Fruit fly (Drosophila melanogaster) whole organism, embryonic: ENCODE results near the gene Ptp4E.

Experiments used
- CG10565 ChIP-seq: fragments of 200-800 bp; sonication (Bioruptor generic); optimal IDR thresholded peaks from 3 replicates; lab custom pipeline; 2016; ENCODE audit warnings: missing biosample characterization, mild to moderate bottlenecking, missing genetic modification characterization
- CG10654 ChIP-seq: fragments of 200-800 bp; sonication (Bioruptor generic); optimal IDR thresholded peaks from 2 replicates; lab custom pipeline; 2016; ENCODE audit warnings: missing biosample characterization, missing genetic modification characterization
- CG11247 ChIP-seq: fragments of 200-800 bp; sonication (Bioruptor generic); IDR thresholded peaks from 2 replicates; pipeline ENCODE4 v1.3.6; 2022; ENCODE audit warnings: missing biosample characterization, missing genetic modification characterization
- CG1233 ChIP-seq: fragments of 200-800 bp; sonication (Bioruptor generic); optimal IDR thresholded peaks from 4 replicates; lab custom pipeline; 2018; ENCODE audit warnings: missing biosample characterization, mild to moderate bottlenecking, missing genetic modification characterization
- CG12744 ChIP-seq: fragments of 200-800 bp; sonication (Bioruptor generic); optimal IDR thresholded peaks from 2 replicates; lab custom pipeline; 2016; ENCODE audit warnings: missing biosample characterization, missing genetic modification characterization
- CG13424 ChIP-seq: fragments of 200-800 bp; sonication (Bioruptor generic); optimal IDR thresholded peaks from 2 replicates; lab custom pipeline; 2019; ENCODE audit warnings: missing biosample characterization, mild to moderate bottlenecking, missing genetic modification characterization, moderate library complexity
- CG17328 ChIP-seq: fragments of 200-800 bp; sonication (Bioruptor generic); IDR thresholded peaks from 2 replicates; pipeline ENCODE4 v1.3.6; 2022; ENCODE audit warnings: missing biosample characterization, missing genetic modification characterization
- CG18011 ChIP-seq: fragments of 200-800 bp; sonication (Bioruptor generic); optimal IDR thresholded peaks from 2 replicates; lab custom pipeline; 2017; ENCODE audit warnings: missing biosample characterization, missing genetic modification characterization, mild to moderate bottlenecking, moderate library complexity, missing genotype
- CG18262 ChIP-seq: fragments of 200-800 bp; optimal IDR thresholded peaks from 3 replicates; lab custom pipeline; 2019; ENCODE audit warnings: missing biosample characterization, mild to moderate bottlenecking, missing genetic modification characterization, moderate library complexity
- CG32772 ChIP-seq: fragments of 200-800 bp; sonication (Bioruptor generic); IDR thresholded peaks from 2 replicates; pipeline ENCODE4 v1.3.6; 2022; ENCODE audit warnings: missing biosample characterization, missing genetic modification characterization
- CG3281 ChIP-seq: fragments of 200-800 bp; sonication (Bioruptor generic); optimal IDR thresholded peaks from 3 replicates; lab custom pipeline; 2017; ENCODE audit warnings: missing biosample characterization, mild to moderate bottlenecking, missing genetic modification characterization
- CG6765 ChIP-seq: fragments of 200-800 bp; sonication (Bioruptor generic); optimal IDR thresholded peaks from 3 replicates; lab custom pipeline; 2017; ENCODE audit warnings: missing biosample characterization, mild to moderate bottlenecking, missing genetic modification characterization
- CG6791 ChIP-seq: fragments of 200-800 bp; sonication (Bioruptor generic); IDR thresholded peaks from 3 replicates; pipeline ENCODE4 v1.3.6; 2022; ENCODE audit warnings: missing biosample characterization, missing genetic modification characterization; ENCODE audit not compliant: partially characterized antibody
- CG7928 ChIP-seq: fragments of 200-800 bp; sonication (Bioruptor generic); optimal IDR thresholded peaks from 2 replicates; lab custom pipeline; 2017; ENCODE audit warnings: missing biosample characterization, mild to moderate bottlenecking, missing genetic modification characterization
- CG9215 ChIP-seq: fragments of 200-800 bp; sonication (Bioruptor generic); IDR thresholded peaks from 2 replicates; pipeline ENCODE4 v1.3.6; 2022; ENCODE audit warnings: missing biosample characterization, missing genetic modification characterization
- CG9609 ChIP-seq: fragments of 200-800 bp; sonication (Bioruptor generic); optimal IDR thresholded peaks from 3 replicates; lab custom pipeline; 2016; ENCODE audit warnings: missing biosample characterization, missing genetic modification characterization
- CG9817 ChIP-seq: fragments of 200-800 bp; sonication (Bioruptor generic); optimal IDR thresholded peaks from 2 replicates; lab custom pipeline; 2018; ENCODE audit warnings: missing biosample characterization, mild to moderate bottlenecking, missing genetic modification characterization, moderate library complexity
- D ChIP-seq, 2 experiments: fragments of 200-800 bp in 1 of 2; fragments of >200 bp in 1 of 2; sonication (Bioruptor generic) in 1 of 2; optimal IDR thresholded peaks; 2 replicates in 1 of 2; 3 replicates in 1 of 2; lab custom pipeline; 2017; ENCODE audit warnings: mild to moderate bottlenecking in 1 of 2, missing biosample characterization in 1 of 2, missing genetic modification characterization in 1 of 2, missing genetic modification reagents in 1 of 2
- Dref ChIP-seq: fragments of 200-800 bp; sonication (Bioruptor generic); IDR thresholded peaks from 2 replicates; pipeline ENCODE4 v1.3.6; 2022; ENCODE audit warnings: missing biosample characterization, missing genetic modification characterization
- HLHmδ ChIP-seq: fragments of 200-800 bp; sonication (Bioruptor generic); optimal IDR thresholded peaks from 2 replicates; lab custom pipeline; 2018; ENCODE audit warnings: missing biosample characterization, mild to moderate bottlenecking, missing genetic modification characterization, moderate library complexity
- Hey ChIP-seq: fragments of 200-800 bp; sonication (Bioruptor generic); optimal IDR thresholded peaks from 3 replicates; lab custom pipeline; 2018; ENCODE audit warnings: missing biosample characterization, mild to moderate bottlenecking, missing genetic modification characterization
- Hr51 ChIP-seq, 2 experiments: fragments of 200-800 bp; sonication (Bioruptor generic); optimal IDR thresholded peaks; 2 replicates in 1 of 2; 3 replicates in 1 of 2; lab custom pipeline; 2016 to 2018; ENCODE audit warnings: missing biosample characterization in 2 of 2, missing genetic modification characterization in 2 of 2, mild to moderate bottlenecking in 1 of 2, moderate library complexity in 1 of 2
- Myb ChIP-seq: fragments of 200-800 bp; sonication (Bioruptor generic); optimal IDR thresholded peaks from 2 replicates; lab custom pipeline; 2016; ENCODE audit warnings: missing biosample characterization, missing genetic modification characterization
- Optix ChIP-seq: fragments of 200-800 bp; sonication (Bioruptor generic); IDR thresholded peaks from 3 replicates; pipeline ENCODE4 v1.3.6; 2022; ENCODE audit warnings: missing biosample characterization, missing genetic modification characterization
- amos ChIP-seq: fragments of 200-800 bp; sonication (Bioruptor generic); IDR thresholded peaks from 2 replicates; pipeline ENCODE4 v1.3.6; 2022; ENCODE audit warnings: missing biosample characterization, missing genetic modification characterization; ENCODE audit not compliant: partially characterized antibody
- aop ChIP-seq: fragments of 200-800 bp; sonication (Bioruptor generic); IDR thresholded peaks from 2 replicates; pipeline ENCODE4 v1.3.6; 2022; ENCODE audit warnings: missing biosample characterization, missing genetic modification characterization
- bigmax ChIP-seq: fragments of 200-800 bp; sonication (Bioruptor generic); optimal IDR thresholded peaks from 2 replicates; lab custom pipeline; 2018; ENCODE audit warnings: missing biosample characterization, mild to moderate bottlenecking, missing genetic modification characterization
- bsh ChIP-seq, 2 experiments: fragments of 200-800 bp; sonication (Bioruptor generic); optimal IDR thresholded peaks; 2 replicates each; lab custom pipeline; 2017 to 2018; ENCODE audit warnings: mild to moderate bottlenecking in 2 of 2, missing biosample characterization in 2 of 2, missing genetic modification characterization in 2 of 2, moderate library complexity in 1 of 2
- chn ChIP-seq: fragments of 200-800 bp; sonication (Bioruptor generic); optimal IDR thresholded peaks from 2 replicates; lab custom pipeline; 2016; ENCODE audit warnings: missing biosample characterization, missing genetic modification characterization
- croc ChIP-seq: fragments of 200-800 bp; sonication (Bioruptor generic); conservative IDR thresholded peaks from 3 replicates; pipeline ENCODE4 v1.3.6; 2022; ENCODE audit warnings: missing biosample characterization, missing genetic modification characterization
- crol ChIP-seq: fragments of 200-800 bp; sonication (Bioruptor generic); IDR thresholded peaks from 2 replicates; pipeline ENCODE4 v1.3.6; 2022; ENCODE audit warnings: missing biosample characterization, missing genetic modification characterization
- dysf ChIP-seq: fragments of 200-800 bp; sonication (Bioruptor generic); IDR thresholded peaks from 3 replicates; pipeline ENCODE4 v1.3.6; 2022; ENCODE audit warnings: missing biosample characterization, missing genetic modification characterization
- ems ChIP-seq: fragments of 200-800 bp; sonication (Bioruptor generic); optimal IDR thresholded peaks from 3 replicates; lab custom pipeline; 2016; ENCODE audit warnings: missing biosample characterization, missing genetic modification characterization
- fd64A ChIP-seq: fragments of 200-800 bp; sonication (Bioruptor generic); optimal IDR thresholded peaks from 3 replicates; lab custom pipeline; 2018; ENCODE audit warnings: missing biosample characterization, mild to moderate bottlenecking, missing genetic modification characterization
- fu2 ChIP-seq: fragments of 200-800 bp; sonication (Bioruptor generic); optimal IDR thresholded peaks from 2 replicates; lab custom pipeline; 2016; ENCODE audit warnings: missing biosample characterization, missing genetic modification characterization
- grau ChIP-seq: fragments of 200-800 bp; optimal IDR thresholded peaks from 3 replicates; lab custom pipeline; 2019; ENCODE audit warnings: missing biosample characterization, mild to moderate bottlenecking, missing genetic modification characterization, moderate library complexity
- h ChIP-seq: fragments of >200 bp; optimal IDR thresholded peaks from 2 replicates; lab custom pipeline; 2017
- kah ChIP-seq: fragments of 200-800 bp; sonication (Bioruptor generic); optimal IDR thresholded peaks from 2 replicates; lab custom pipeline; 2018; ENCODE audit warnings: missing biosample characterization, mild to moderate bottlenecking, missing genetic modification characterization
- klu ChIP-seq: fragments of 200-800 bp; sonication (Bioruptor generic); IDR thresholded peaks from 2 replicates; pipeline ENCODE4 v1.3.6; 2022; ENCODE audit warnings: missing biosample characterization, missing genetic modification characterization
- nerfin-1 ChIP-seq: fragments of 200-800 bp; sonication (Bioruptor generic); optimal IDR thresholded peaks from 3 replicates; lab custom pipeline; 2019; ENCODE audit warnings: missing biosample characterization, mild to moderate bottlenecking, missing genetic modification characterization, moderate library complexity
- peb ChIP-seq: fragments of 200-800 bp; sonication (Bioruptor generic); IDR thresholded peaks from 2 replicates; pipeline ENCODE4 v1.3.6; 2022; ENCODE audit warnings: missing biosample characterization, missing genetic modification characterization
- phol ChIP-seq: fragments of 200-800 bp; sonication (Bioruptor generic); optimal IDR thresholded peaks from 3 replicates; lab custom pipeline; 2018; ENCODE audit warnings: missing biosample characterization, mild to moderate bottlenecking, missing genetic modification characterization, moderate library complexity
- pita ChIP-seq: fragments of 200-800 bp; sonication (Bioruptor generic); optimal IDR thresholded peaks from 2 replicates; lab custom pipeline; 2017; ENCODE audit warnings: missing biosample characterization, mild to moderate bottlenecking, missing genetic modification characterization
- pzg ChIP-seq: fragments of 200-800 bp; sonication (Bioruptor generic); optimal IDR thresholded peaks from 3 replicates; lab custom pipeline; 2018; ENCODE audit warnings: missing biosample characterization, mild to moderate bottlenecking, missing genetic modification characterization, moderate library complexity
- run ChIP-seq: fragments of 200-800 bp; sonication (Bioruptor generic); optimal IDR thresholded peaks from 3 replicates; lab custom pipeline; 2018; ENCODE audit warnings: missing biosample characterization, mild to moderate bottlenecking, missing genetic modification characterization
- sob ChIP-seq: fragments of 200-800 bp; sonication (Bioruptor generic); IDR thresholded peaks from 2 replicates; pipeline ENCODE4 v1.3.6; 2022; ENCODE audit warnings: missing biosample characterization, missing genetic modification characterization
- ttk ChIP-seq: fragments of 200-800 bp; sonication (Bioruptor generic); IDR thresholded peaks from 2 replicates; pipeline ENCODE4 v2.1.2; 2022; ENCODE audit warnings: missing biosample characterization, missing genetic modification characterization
- tx ChIP-seq: fragments of 200-800 bp; sonication (Bioruptor generic); optimal IDR thresholded peaks from 2 replicates; lab custom pipeline; 2016; ENCODE audit warnings: missing biosample characterization, missing genetic modification characterization

Ptp4E gene

dm6 chrX:4919040-4919881, 19.7 kb upstream of the Ptp4E start (continued):
- TF ChIP-seq nerfin-1 (tag; lab: Kevin White, UChicago) (peak; percentile 27), CG9817 (peak; percentile 83), CG32772 (peak; percentile 96), kah (peak; percentile 17), D (optimal IDR thresholded peaks at IDR 0.05; lab: Kevin White, UChicago) (no peak), D (GFP tag; optimal IDR thresholded peaks at IDR 0.05; lab: Kevin White, UChicago) (peak; percentile 56), CG7928 (GFP tag; lab: Kevin White, UChicago) (peak; percentile 12), ttk (peak; percentile 89), klu (GFP tag; lab: Robert Waterston, UW) (peak; percentile 65), run (tag; lab: Kevin White, UChicago) (peak; percentile 38), phol (tag; lab: Kevin White, UChicago) (peak; percentile 71), HLHmδ (no peak), pita (GFP tag; lab: Kevin White, UChicago) (no peak), pzg (GFP tag; lab: Kevin White, UChicago) (no peak), CG6765 (GFP tag; lab: Kevin White, UChicago) (no peak), CG13424 (tag; lab: Kevin White, UChicago) (peak; percentile 79), CG10565 (GFP tag; lab: Kevin White, UChicago) (no peak), CG18262 (tag; lab: Kevin White, UChicago) (peak; percentile 63), h (lab: Kevin White, UChicago) (no peak), bsh (GFP tag; optimal IDR thresholded peaks at IDR 0.05; lab: Kevin White, UChicago) (peak; percentile 36 to 78), CG9609 (peak; percentile 87), ems (GFP tag; lab: Kevin White, UChicago) (peak; percentile 67), dysf (GFP tag; lab: Robert Waterston, UW) (peak; percentile 95), Optix (GFP tag; lab: Robert Waterston, UW) (peak; percentile 85), CG17328 (peak; percentile 87), Hey (tag; lab: Kevin White, UChicago) (no peak), crol (no peak), tx (peak; percentile 74), croc (GFP tag; lab: Robert Waterston, UW) (peak; percentile 53; the same call in 1 of the 3 replicates), CG10654 (GFP tag; lab: Kevin White, UChicago) (peak; percentile 66), bigmax (GFP tag; lab: Kevin White, UChicago) (no peak), Myb (GFP tag; lab: Kevin White, UChicago) (peak; percentile 71), CG6791 (GFP tag; lab: Robert Waterston, UW) (no peak), CG18011 (peak; percentile 9), peb (GFP tag; lab: Robert Waterston, UW) (peak; percentile 59; the same call in 1 of the 2 replicates), CG11247 (GFP tag; lab: Robert Waterston, UW) (peak; percentile 88), Dref (0 out of 2 replicates have a peak, but pooled peaks have one; percentile 23), fd64A (GFP tag; lab: Kevin White, UChicago) (peak; percentile 38), CG1233 (GFP tag; lab: Kevin White, UChicago) (peak; percentile 48), aop (peak; percentile 49; the same call in 1 of the 2 replicates), amos (no peak), CG12744 (peak; percentile 60), sob (GFP tag; lab: Robert Waterston, UW) (peak; percentile 90), chn (peak; percentile 67), grau (tag; lab: Kevin White, UChicago) (peak; percentile 94), fu2 (peak; percentile 72), Hr51 (GFP tag; optimal IDR thresholded peaks at IDR 0.05; lab: Kevin White, UChicago) (peak; percentile 73 to 79), CG9215 (GFP tag; lab: Robert Waterston, UW) (peak; percentile 82), CG3281 (GFP tag; lab: Kevin White, UChicago) (peak; percentile 72)
